Comparison of ENCODE assay signal across 1 fruit fly cellular context in the genomic region with DNA sequence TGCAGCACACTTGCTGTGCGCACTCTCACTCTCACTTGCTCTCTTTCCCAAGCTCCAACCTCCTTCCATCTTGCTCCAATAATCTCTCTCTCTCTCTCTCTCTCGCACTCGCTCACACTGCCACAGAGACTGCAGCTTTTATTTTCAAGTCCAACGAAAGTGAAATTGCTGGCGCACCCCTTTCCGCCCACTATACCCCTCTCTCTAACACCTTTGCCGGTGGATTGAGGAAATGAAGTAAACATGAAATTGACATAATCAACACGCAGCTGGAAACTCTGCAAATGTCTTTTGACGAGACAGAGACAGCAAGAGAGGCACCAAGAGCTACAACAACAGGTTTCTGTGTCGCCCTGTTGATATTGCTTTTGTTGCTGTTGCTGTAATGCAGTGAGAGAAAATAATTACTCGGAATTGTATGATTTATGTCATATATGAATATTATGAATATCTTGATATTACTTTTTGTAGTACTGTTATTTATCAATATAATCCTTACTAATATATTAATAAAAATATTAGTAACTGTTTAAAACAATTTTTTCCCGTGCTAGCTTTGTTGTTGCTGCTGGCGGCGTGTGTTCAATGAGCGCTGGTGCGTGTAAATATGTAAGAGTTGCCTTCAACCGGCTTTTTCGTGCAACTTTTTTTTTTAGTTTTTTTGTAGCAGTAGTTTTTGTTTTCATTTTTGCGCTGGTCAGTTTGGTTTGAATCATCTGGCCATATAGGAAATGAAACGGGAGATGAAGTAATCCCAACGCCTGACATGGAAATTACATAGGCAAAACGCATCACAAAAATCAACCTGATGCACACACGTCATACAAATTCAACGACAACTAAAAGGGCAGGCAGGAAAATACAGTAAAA.
TF ChIP-seq lines count a peak whose summit lies in the region.

No protein-coding gene starts in this region.

TF ChIP-seq in whole organism, embryonic, 481 proteins besides CTCF, POLR2A, EP300 and RAD21 (continued from another document and continues in another):
- peak in 1 of 2 experiments; percentile 93 for TF ChIP-seq Eip74EF (GFP tag; optimal IDR thresholded peaks at IDR 0.05; lab: Kevin White, UChicago)
- peak; percentile 78 for TF ChIP-seq CG6254 (GFP tag; optimal IDR thresholded peaks at IDR 0.05; lab: Kevin White, UChicago)
- TF ChIP-seq CG14014 (GFP tag; IDR thresholded peaks at IDR 0.05; lab: Robert Waterston, UW), result peak; percentile 85
- TF ChIP-seq Taf1 (GFP tag; IDR thresholded peaks at IDR 0.05; lab: Robert Waterston, UW), result peak; percentile 60
- peak; percentile 79; the same call in 2 of the 3 replicates for TF ChIP-seq Dbx (GFP tag; IDR thresholded peaks at IDR 0.05; lab: Robert Waterston, UW)
- TF ChIP-seq CG7839 (tag; optimal IDR thresholded peaks at IDR 0.05; lab: Kevin White, UChicago), result peak; percentile 95
- peak; percentile 71 for TF ChIP-seq CG6813 (GFP tag; optimal IDR thresholded peaks at IDR 0.05; lab: Kevin White, UChicago)
- TF ChIP-seq vvl (GFP tag; IDR thresholded peaks at IDR 0.05; lab: Robert Waterston, UW), result peak; percentile 97
- TF ChIP-seq CG14965 (GFP tag; optimal IDR thresholded peaks at IDR 0.05; lab: Kevin White, UChicago; ENCODE audit: borderline replicate concordance), result no peak
- peak; percentile 96 for TF ChIP-seq CG17359 (tag; optimal IDR thresholded peaks at IDR 0.05; lab: Kevin White, UChicago)
- no peak for TF ChIP-seq gfzf (GFP tag; optimal IDR thresholded peaks at IDR 0.05; lab: Kevin White, UChicago)
- TF ChIP-seq da (GFP tag; optimal IDR thresholded peaks at IDR 0.05; lab: Kevin White, UChicago), result peak; percentile 21
- TF ChIP-seq CG8281 (tag; optimal IDR thresholded peaks at IDR 0.05; lab: Kevin White, UChicago), result peak; percentile 98
- TF ChIP-seq vnd (GFP tag; IDR thresholded peaks at IDR 0.05; lab: Robert Waterston, UW; ENCODE audit: partially characterized antibody), result no peak
- no peak for TF ChIP-seq CG7963 (GFP tag; IDR thresholded peaks at IDR 0.05; lab: Robert Waterston, UW; ENCODE audit: partially characterized antibody)
- TF ChIP-seq CG13775 (GFP tag; optimal IDR thresholded peaks at IDR 0.05; lab: Kevin White, UChicago), result peak; percentile 83
- TF ChIP-seq her (GFP tag; optimal IDR thresholded peaks at IDR 0.05; lab: Kevin White, UChicago), result peak; percentile 15
- TF ChIP-seq Bdp1 (GFP tag; optimal IDR thresholded peaks at IDR 0.05; lab: Kevin White, UChicago), result no peak
- TF ChIP-seq Hmx (GFP tag; optimal IDR thresholded peaks at IDR 0.05; lab: Kevin White, UChicago), result no peak
- TF ChIP-seq repo (GFP tag; optimal IDR thresholded peaks at IDR 0.05; lab: Kevin White, UChicago), result peak; percentile 43
- TF ChIP-seq Fer2 (tag; optimal IDR thresholded peaks at IDR 0.05; lab: Kevin White, UChicago), result peak; percentile 51
- peak; percentile 12 for TF ChIP-seq CG3163 (GFP tag; optimal IDR thresholded peaks at IDR 0.05; lab: Kevin White, UChicago)
- no peak for TF ChIP-seq hkb (optimal IDR thresholded peaks at IDR 0.05; lab: Kevin White, UChicago)
- TF ChIP-seq hkb (GFP tag; IDR thresholded peaks at IDR 0.05; lab: Robert Waterston, UW), result peak; percentile 94
- TF ChIP-seq z (GFP tag; IDR thresholded peaks at IDR 0.05; lab: Robert Waterston, UW), result peak; percentile 29; the same call in 1 of the 3 replicates
- TF ChIP-seq wdn (GFP tag; IDR thresholded peaks at IDR 0.05; lab: Robert Waterston, UW), result peak; percentile 69
- peak; percentile 12 for TF ChIP-seq pho (GFP tag; optimal IDR thresholded peaks at IDR 0.05; lab: Kevin White, UChicago)
- TF ChIP-seq CG17328 (GFP tag; IDR thresholded peaks at IDR 0.05; lab: Robert Waterston, UW), result peak; percentile 95
- TF ChIP-seq bcd (GFP tag; optimal IDR thresholded peaks at IDR 0.05; lab: Kevin White, UChicago), result peak; percentile 88
- no peak for TF ChIP-seq Sin3A (optimal IDR thresholded peaks at IDR 0.05; lab: Kevin White, UChicago)
- peak; percentile 64; the same call in 1 of the 2 replicates for TF ChIP-seq sens-2 (GFP tag; IDR thresholded peaks at IDR 0.05; lab: Robert Waterston, UW)
- no peak; the same call in 1 of the 2 replicates for TF ChIP-seq CG8765 (GFP tag; IDR thresholded peaks at IDR 0.05; lab: Robert Waterston, UW)
- TF ChIP-seq CG4424 (GFP tag; optimal IDR thresholded peaks at IDR 0.05; lab: Kevin White, UChicago), result peak; percentile 90
- peak; percentile 58 for TF ChIP-seq stwl (tag; optimal IDR thresholded peaks at IDR 0.05; lab: Kevin White, UChicago)
- peak; percentile 26; the same call in 1 of the 2 replicates for TF ChIP-seq CG13287 (GFP tag; IDR thresholded peaks at IDR 0.05; lab: Robert Waterston, UW; ENCODE audit: partially characterized antibody)
- peak; percentile 75 for TF ChIP-seq lilli (GFP tag; optimal IDR thresholded peaks at IDR 0.05; lab: Kevin White, UChicago)
- peak; percentile 86 for TF ChIP-seq salm (tag; optimal IDR thresholded peaks at IDR 0.05; lab: Kevin White, UChicago)
- TF ChIP-seq mld (GFP tag; IDR thresholded peaks at IDR 0.05; lab: Robert Waterston, UW; ENCODE audit: partially characterized antibody), result no peak
- TF ChIP-seq CG17361 (GFP tag; IDR thresholded peaks at IDR 0.05; lab: Robert Waterston, UW), result peak; percentile 91
- peak; percentile 78 for TF ChIP-seq CG3847 (GFP tag; IDR thresholded peaks at IDR 0.05; lab: Robert Waterston, UW)
- peak; percentile 66 for TF ChIP-seq CG16815 (GFP tag; optimal IDR thresholded peaks at IDR 0.05; lab: Kevin White, UChicago)
- peak; percentile 38 for TF ChIP-seq Atf-2 (GFP tag; optimal IDR thresholded peaks at IDR 0.05; lab: Kevin White, UChicago)
- TF ChIP-seq eve (GFP tag; optimal IDR thresholded peaks at IDR 0.05; lab: Kevin White, UChicago), result peak in 1 of 2 experiments; percentile 77
- peak; percentile 81 for TF ChIP-seq CG13123 (GFP tag; optimal IDR thresholded peaks at IDR 0.05; lab: Kevin White, UChicago)
- no peak for TF ChIP-seq Tbp (GFP tag; optimal IDR thresholded peaks at IDR 0.05; lab: Kevin White, UChicago)
- TF ChIP-seq unpg (GFP tag; optimal IDR thresholded peaks at IDR 0.05; lab: Kevin White, UChicago), result peak; percentile 96
- peak; percentile 88 for TF ChIP-seq D19A (tag; optimal IDR thresholded peaks at IDR 0.05; lab: Kevin White, UChicago)
- TF ChIP-seq CG18262 (tag; optimal IDR thresholded peaks at IDR 0.05; lab: Kevin White, UChicago), result peak; percentile 94
- TF ChIP-seq CG2202 (tag; optimal IDR thresholded peaks at IDR 0.05; lab: Kevin White, UChicago), result peak; percentile 62
- TF ChIP-seq CG17912 (GFP tag; optimal IDR thresholded peaks at IDR 0.05; lab: Kevin White, UChicago), result peak; percentile 52
- peak; percentile 91 for TF ChIP-seq CG15601 (tag; optimal IDR thresholded peaks at IDR 0.05; lab: Kevin White, UChicago)
- TF ChIP-seq esg (GFP tag; conservative IDR thresholded peaks at IDR 0.05; lab: Robert Waterston, UW), result peak; percentile 92
- peak; percentile 70 for TF ChIP-seq CG1024 (GFP tag; IDR thresholded peaks at IDR 0.05; lab: Robert Waterston, UW)
- TF ChIP-seq CG12659 (GFP tag; optimal IDR thresholded peaks at IDR 0.05; lab: Kevin White, UChicago), result peak; percentile 91
- TF ChIP-seq ranshi (GFP tag; IDR thresholded peaks at IDR 0.05; lab: Robert Waterston, UW), result peak; percentile 93
- peak; percentile 78 for TF ChIP-seq klu (GFP tag; IDR thresholded peaks at IDR 0.05; lab: Robert Waterston, UW)
- no peak for TF ChIP-seq NK7.1 (GFP tag; optimal IDR thresholded peaks at IDR 0.05; lab: Kevin White, UChicago)
- TF ChIP-seq Spps (tag; optimal IDR thresholded peaks at IDR 0.05; lab: Kevin White, UChicago), result peak; percentile 89
- TF ChIP-seq sd (tag; optimal IDR thresholded peaks at IDR 0.05; lab: Kevin White, UChicago), result peak; percentile 84
- TF ChIP-seq CG8944 (GFP tag; optimal IDR thresholded peaks at IDR 0.05; lab: Kevin White, UChicago), result peak; percentile 44
- no peak for TF ChIP-seq CG42726 (GFP tag; IDR thresholded peaks at IDR 0.05; lab: Robert Waterston, UW; ENCODE audit: partially characterized antibody)
- TF ChIP-seq zfh2 (GFP tag; optimal IDR thresholded peaks at IDR 0.05; lab: Kevin White, UChicago), result no peak
- TF ChIP-seq sisA (GFP tag; IDR thresholded peaks at IDR 0.05; lab: Robert Waterston, UW), result peak; percentile 95
- peak; percentile 90 for TF ChIP-seq CG10209 (GFP tag; optimal IDR thresholded peaks at IDR 0.05; lab: Kevin White, UChicago)
- no peak for TF ChIP-seq p53 (GFP tag; optimal IDR thresholded peaks at IDR 0.05; lab: Kevin White, UChicago)
- no peak for TF ChIP-seq CG16813 (GFP tag; IDR thresholded peaks at IDR 0.05; lab: Robert Waterston, UW; ENCODE audit: partially characterized antibody)
- no peak for TF ChIP-seq pita (GFP tag; optimal IDR thresholded peaks at IDR 0.05; lab: Kevin White, UChicago)
- TF ChIP-seq btn (GFP tag; optimal IDR thresholded peaks at IDR 0.05; lab: Kevin White, UChicago), result peak; percentile 16
- no peak for TF ChIP-seq h (optimal IDR thresholded peaks at IDR 0.05; lab: Kevin White, UChicago)
- TF ChIP-seq CG14710 (tag; optimal IDR thresholded peaks at IDR 0.05; lab: Kevin White, UChicago), result peak; percentile 88
- TF ChIP-seq maf-S (GFP tag; optimal IDR thresholded peaks at IDR 0.05; lab: Kevin White, UChicago), result peak; percentile 12
- peak; percentile 95 for TF ChIP-seq tgo (GFP tag; IDR thresholded peaks at IDR 0.05; lab: Robert Waterston, UW)
- peak; percentile 94 for TF ChIP-seq CG34422 (GFP tag; IDR thresholded peaks at IDR 0.05; lab: Robert Waterston, UW)
- peak; percentile 95 for TF ChIP-seq CG17829 (tag; optimal IDR thresholded peaks at IDR 0.05; lab: Kevin White, UChicago)
- TF ChIP-seq trem (tag; optimal IDR thresholded peaks at IDR 0.05; lab: Kevin White, UChicago), result peak; percentile 78
- TF ChIP-seq CG2889 (GFP tag; IDR thresholded peaks at IDR 0.05; lab: Robert Waterston, UW), result peak; percentile 72; the same call in 2 of the 3 replicates
- peak; percentile 49 for TF ChIP-seq exex (tag; optimal IDR thresholded peaks at IDR 0.05; lab: Kevin White, UChicago)
- peak; percentile 90 for TF ChIP-seq CG1602 (GFP tag; optimal IDR thresholded peaks at IDR 0.05; lab: Kevin White, UChicago)
- peak; percentile 90 for TF ChIP-seq ind (GFP tag; optimal IDR thresholded peaks at IDR 0.05; lab: Kevin White, UChicago)
- TF ChIP-seq jing (GFP tag; optimal IDR thresholded peaks at IDR 0.05; lab: Kevin White, UChicago), result peak; percentile 76
- TF ChIP-seq E2f1 (GFP tag; IDR thresholded peaks at IDR 0.05; lab: Robert Waterston, UW), result peak; percentile 93
- no peak for TF ChIP-seq dan (GFP tag; IDR thresholded peaks at IDR 0.05; lab: Robert Waterston, UW)
- TF ChIP-seq Aef1 (GFP tag; IDR thresholded peaks at IDR 0.05; lab: Robert Waterston, UW), result peak; percentile 96
- no peak for TF ChIP-seq inv (GFP tag; IDR thresholded peaks at IDR 0.05; lab: Robert Waterston, UW; ENCODE audit: partially characterized antibody)
- TF ChIP-seq al (GFP tag; IDR thresholded peaks at IDR 0.05; lab: Robert Waterston, UW), result peak; percentile 84
- peak; percentile 58 for TF ChIP-seq kay (GFP tag; optimal IDR thresholded peaks at IDR 0.05; lab: Kevin White, UChicago)
- no peak for TF ChIP-seq Myb (GFP tag; optimal IDR thresholded peaks at IDR 0.05; lab: Kevin White, UChicago)
- TF ChIP-seq CG12104 (GFP tag; optimal IDR thresholded peaks at IDR 0.05; lab: Kevin White, UChicago), result peak; percentile 88
- TF ChIP-seq CG13424 (tag; optimal IDR thresholded peaks at IDR 0.05; lab: Kevin White, UChicago), result peak; percentile 93
- TF ChIP-seq CG7987 (GFP tag; optimal IDR thresholded peaks at IDR 0.05; lab: Kevin White, UChicago), result peak; percentile 70
- peak; percentile 78 for TF ChIP-seq CG18476 (GFP tag; optimal IDR thresholded peaks at IDR 0.05; lab: Kevin White, UChicago)
- peak; percentile 92 for TF ChIP-seq CG9727 (GFP tag; optimal IDR thresholded peaks at IDR 0.05; lab: Kevin White, UChicago)
- peak; percentile 91 for TF ChIP-seq grau (tag; optimal IDR thresholded peaks at IDR 0.05; lab: Kevin White, UChicago)
- peak; percentile 71; the same call in 1 of the 2 replicates for TF ChIP-seq aop (GFP tag; IDR thresholded peaks at IDR 0.05; lab: Robert Waterston, UW)
- TF ChIP-seq CG6175 (GFP tag; IDR thresholded peaks at IDR 0.05; lab: Robert Waterston, UW), result peak; percentile 78
- TF ChIP-seq Nf-YC (tag; optimal IDR thresholded peaks at IDR 0.05; lab: Kevin White, UChicago), result peak; percentile 52
- TF ChIP-seq CG8478 (optimal IDR thresholded peaks at IDR 0.05; lab: Kevin White, UChicago), result no peak
- peak; percentile 20 for TF ChIP-seq pfk (GFP tag; optimal IDR thresholded peaks at IDR 0.05; lab: Kevin White, UChicago)
- no peak for TF ChIP-seq knrl (GFP tag; IDR thresholded peaks at IDR 0.05; lab: Robert Waterston, UW; ENCODE audit: partially characterized antibody)
- peak; percentile 80 for TF ChIP-seq CG12219 (GFP tag; optimal IDR thresholded peaks at IDR 0.05; lab: Kevin White, UChicago)
- TF ChIP-seq GATAe (GFP tag; conservative IDR thresholded peaks at IDR 0.05; lab: Robert Waterston, UW), result no peak
- TF ChIP-seq Blimp-1 (GFP tag; optimal IDR thresholded peaks at IDR 0.05; lab: Kevin White, UChicago), result peak; percentile 100
- TF ChIP-seq cg (GFP tag; optimal IDR thresholded peaks at IDR 0.05; lab: Kevin White, UChicago), result no peak
- TF ChIP-seq CG11560 (tag; IDR thresholded peaks at IDR 0.05; lab: Robert Waterston, UW), result no peak; the same call in 2 of the 3 replicates
- peak; percentile 91 for TF ChIP-seq CG3065 (GFP tag; optimal IDR thresholded peaks at IDR 0.05; lab: Kevin White, UChicago)
- peak; percentile 96 for TF ChIP-seq Oli (tag; optimal IDR thresholded peaks at IDR 0.05; lab: Kevin White, UChicago)
- TF ChIP-seq Antp (GFP tag; optimal IDR thresholded peaks at IDR 0.05; lab: Kevin White, UChicago), result peak; percentile 16
- TF ChIP-seq pb (GFP tag; optimal IDR thresholded peaks at IDR 0.05; lab: Kevin White, UChicago), result peak; percentile 61
- no peak for TF ChIP-seq BEAF-32 (GFP tag; optimal IDR thresholded peaks at IDR 0.05; lab: Kevin White, UChicago)
- peak; percentile 76 for TF ChIP-seq CG31388 (GFP tag; optimal IDR thresholded peaks at IDR 0.05; lab: Kevin White, UChicago)
- TF ChIP-seq CG11456 (GFP tag; IDR thresholded peaks at IDR 0.05; lab: Robert Waterston, UW), result peak; percentile 76
- TF ChIP-seq Ptx1 (GFP tag; IDR thresholded peaks at IDR 0.05; lab: Robert Waterston, UW), result peak; percentile 96
- peak; percentile 45 for TF ChIP-seq tup (GFP tag; optimal IDR thresholded peaks at IDR 0.05; lab: Kevin White, UChicago)
- TF ChIP-seq hth (optimal IDR thresholded peaks at IDR 0.05; lab: Kevin White, UChicago), result no peak
- peak; percentile 55 for TF ChIP-seq CG11398 (GFP tag; optimal IDR thresholded peaks at IDR 0.05; lab: Kevin White, UChicago)
- no peak for TF ChIP-seq eyg (GFP tag; optimal IDR thresholded peaks at IDR 0.05; lab: Kevin White, UChicago)
- TF ChIP-seq sc (optimal IDR thresholded peaks at IDR 0.05; lab: Kevin White, UChicago), result no peak
- TF ChIP-seq sc (GFP tag; optimal IDR thresholded peaks at IDR 0.05; lab: Kevin White, UChicago), result peak; percentile 86
- TF ChIP-seq en (GFP tag; optimal IDR thresholded peaks at IDR 0.05; lab: Kevin White, UChicago), result peak; percentile 34
- TF ChIP-seq bsh (GFP tag; optimal IDR thresholded peaks at IDR 0.05; lab: Kevin White, UChicago), result peak; percentile 79 to 96
